Worm (Caenorhabditis elegans) whole organism, L2 larva: ENCODE measurements around the gene F19C7.4.

Experiments
- F13H6.1 ChIP-seq: sonication (generic microtip); optimal IDR thresholded peaks from 2 replicates; lab custom pipeline; 2016; ENCODE audit warnings: missing genetic modification characterization, missing compliant biosample characterization
- alr-1 ChIP-seq: fragments of 150-350 bp; optimal IDR thresholded peaks from 2 replicates; lab custom pipeline; 2014; ENCODE audit warnings: missing biosample characterization, missing genetic modification characterization
- ama-1 ChIP-seq: fragments of 150-350 bp; optimal IDR thresholded peaks from 2 replicates; lab custom pipeline; 2018; ENCODE audit warnings: inconsistent platforms
- fos-1 ChIP-seq: fragments of 150-350 bp; optimal IDR thresholded peaks from 2 replicates; lab custom pipeline; 2014; ENCODE audit warnings: missing biosample characterization, missing genetic modification characterization
- lin-13 ChIP-seq: fragments of 150-350 bp; optimal IDR thresholded peaks from 2 replicates; lab custom pipeline; 2014; ENCODE audit warnings: missing biosample characterization, missing genetic modification reagents, missing genetic modification characterization
- mdl-1 ChIP-seq, 2 experiments: fragments of 150-350 bp in 1 of 2; sonication (generic microtip) in 1 of 2; optimal IDR thresholded peaks; 2 replicates each; lab custom pipeline; 2017; ENCODE audit warnings: missing biosample characterization in 2 of 2, missing genetic modification characterization in 2 of 2
- nhr-12 ChIP-seq: fragments of 150-350 bp; optimal IDR thresholded peaks from 2 replicates; lab custom pipeline; 2014; ENCODE audit warnings: missing biosample characterization, missing genetic modification characterization
- nhr-129 ChIP-seq: fragments of 150-350 bp; optimal IDR thresholded peaks from 2 replicates; lab custom pipeline; 2014; ENCODE audit warnings: missing biosample characterization, missing genetic modification characterization
- sem-4 ChIP-seq: fragments of 150-350 bp; optimal IDR thresholded peaks from 2 replicates; lab custom pipeline; 2014; ENCODE audit warnings: missing biosample characterization, missing genetic modification reagents, missing genetic modification characterization
- skn-1 ChIP-seq: sonication (generic microtip); optimal IDR thresholded peaks from 2 replicates; lab custom pipeline; 2017; ENCODE audit warnings: missing biosample characterization, missing genetic modification characterization
- sma-3 ChIP-seq: sonication (generic microtip); optimal IDR thresholded peaks from 2 replicates; lab custom pipeline; 2016; ENCODE audit warnings: missing genetic modification reagents, missing genetic modification characterization, missing compliant biosample characterization
- sma-9 ChIP-seq, 2 experiments: fragments of 150-350 bp in 1 of 2; sonication (generic microtip) in 1 of 2; optimal IDR thresholded peaks; 2 replicates each; lab custom pipeline; 2014 to 2016; ENCODE audit warnings: missing genetic modification characterization in 2 of 2, mild to moderate bottlenecking in 1 of 2, missing biosample characterization in 1 of 2, missing compliant biosample characterization in 1 of 2, missing genetic modification reagents in 1 of 2, moderate library complexity in 1 of 2
- unc-39 ChIP-seq: fragments of 150-350 bp; optimal IDR thresholded peaks from 2 replicates; lab custom pipeline; 2014; ENCODE audit warnings: missing biosample characterization, missing genetic modification characterization
- unc-62 ChIP-seq: fragments of 150-350 bp; optimal IDR thresholded peaks from 2 replicates; lab custom pipeline; 2014; ENCODE audit warnings: missing biosample characterization, missing genetic modification reagents, missing genetic modification characterization

Gene F19C7.4

DNA sequence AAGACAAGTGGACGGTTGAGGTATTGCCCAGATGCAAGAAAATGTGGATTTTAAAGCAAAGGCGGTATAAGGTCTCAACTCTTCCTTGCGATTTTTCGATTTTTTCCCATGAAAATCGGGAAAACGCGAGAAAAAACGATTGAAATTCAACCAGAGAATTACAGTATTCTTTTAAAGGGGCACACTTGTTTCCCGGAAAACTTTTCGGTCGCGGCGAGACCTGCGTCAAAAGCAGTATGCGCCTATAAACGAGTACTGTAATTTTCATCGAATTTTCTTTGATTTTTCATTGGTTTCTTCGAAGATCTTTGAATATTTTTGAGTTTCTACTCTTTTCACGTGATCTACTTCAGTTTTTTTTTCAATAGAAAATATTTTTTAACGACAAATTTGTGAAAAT is 51.0 kb downstream of the F19C7.4 start:
- TF ChIP-seq unc-39 (no peak), fos-1 (tag; lab: Kevin White, UChicago) (no peak), unc-62 (no peak), sma-3 (GFP tag; lab: Kevin White, UChicago) (no peak), lin-13 (GFP tag; lab: Kevin White, UChicago) (no peak), sem-4 (no peak), sma-9 (GFP tag; optimal IDR thresholded peaks at IDR 0.05; lab: Kevin White, UChicago) (no peak), sma-9 (tag; optimal IDR thresholded peaks at IDR 0.05; lab: Kevin White, UChicago) (no peak), F13H6.1 (no peak), ama-1 (no peak), mdl-1 (tag; optimal IDR thresholded peaks at IDR 0.05; lab: Kevin White, UChicago) (no peak), skn-1 (tag; lab: Kevin White, UChicago) (no peak), nhr-12 (tag; lab: Kevin White, UChicago) (no peak), nhr-129 (tag; lab: Kevin White, UChicago) (no peak), alr-1 (tag; lab: Kevin White, UChicago) (no peak)
